Worm (Caenorhabditis elegans) whole organism, L1 larva: ENCODE results near the gene F18A11.3.

ENCODE experiments used
- C16A3.4 ChIP-seq: fragments of 150-350 bp; optimal IDR thresholded peaks from 2 replicates; lab custom pipeline; 2014; ENCODE audit warnings: missing biosample characterization, missing genetic modification characterization
- F16B12.6 ChIP-seq: fragments of 150-350 bp; optimal IDR thresholded peaks from 2 replicates; lab custom pipeline; 2014; ENCODE audit warnings: missing biosample characterization, missing genetic modification characterization
- alr-1 ChIP-seq: fragments of 200-800 bp; sonication (Bioruptor generic); optimal IDR thresholded peaks from 2 replicates; lab custom pipeline; 2018; ENCODE audit warnings: borderline replicate concordance, mild to moderate bottlenecking, missing genetic modification characterization, missing compliant biosample characterization
- aly-2 ChIP-seq: fragments of 150-350 bp; optimal IDR thresholded peaks from 2 replicates; lab custom pipeline; 2014; ENCODE audit warnings: missing biosample characterization, missing genetic modification characterization
- blmp-1 ChIP-seq: fragments of 150-350 bp; optimal IDR thresholded peaks from 2 replicates; lab custom pipeline; 2014; ENCODE audit warnings: missing biosample characterization, missing genetic modification characterization
- ceh-63 ChIP-seq: fragments of 200-800 bp; sonication (Bioruptor generic); optimal IDR thresholded peaks from 2 replicates; lab custom pipeline; 2018; ENCODE audit warnings: mild to moderate bottlenecking, missing genetic modification characterization, missing compliant biosample characterization
- ceh-8 ChIP-seq: fragments of 200-800 bp; sonication (Bioruptor generic); optimal IDR thresholded peaks from 2 replicates; lab custom pipeline; 2018; ENCODE audit warnings: mild to moderate bottlenecking, missing genetic modification characterization, moderate library complexity, missing compliant biosample characterization
- ceh-88 ChIP-seq: fragments of 200-800 bp; sonication (Bioruptor generic); IDR thresholded peaks from 2 replicates; pipeline ENCODE4 v1.3.6; 2022; ENCODE audit warnings: missing genetic modification characterization, missing compliant biosample characterization
- ceh-90 ChIP-seq: sonication (generic microtip); optimal IDR thresholded peaks from 2 replicates; lab custom pipeline; 2016; ENCODE audit warnings: missing genetic modification characterization, missing compliant biosample characterization
- dpl-1 ChIP-seq, 3 experiments: fragments of 150-350 bp in 2 of 3; sonication (generic microtip) in 1 of 3; optimal IDR thresholded peaks; 2 replicates each; lab custom pipeline; 2014 to 2017; ENCODE audit warnings: missing biosample characterization in 3 of 3, missing genetic modification characterization in 3 of 3, missing genetic modification reagents in 3 of 3
- efl-1 ChIP-seq, 4 experiments: fragments of 150-350 bp; optimal IDR thresholded peaks in 3 of 4; peaks in 1 of 4; 1 replicate in 1 of 4; 2 replicates in 3 of 4; lab custom pipeline; 2014; ENCODE audit warnings: missing biosample characterization in 2 of 4, missing genetic modification characterization in 2 of 4, missing genetic modification reagents in 2 of 4
- elt-3 ChIP-seq, 6 experiments: fragments of 150-350 bp in 1 of 6; sonication (generic microtip); optimal IDR thresholded peaks; 2 replicates each; lab custom pipeline; 2017 to 2018; ENCODE audit warnings: missing biosample characterization in 6 of 6, missing genetic modification characterization in 6 of 6, inconsistent platforms in 1 of 6
- ets-5 ChIP-seq: fragments of 200-800 bp; sonication (Bioruptor generic); IDR thresholded peaks from 2 replicates; pipeline ENCODE4 v1.3.6; 2022; ENCODE audit warnings: missing genetic modification characterization, missing compliant biosample characterization
- fkh-10 ChIP-seq: sonication (generic microtip); optimal IDR thresholded peaks from 2 replicates; lab custom pipeline; 2017; ENCODE audit warnings: missing biosample characterization, missing genetic modification reagents, missing genetic modification characterization
- fkh-4 ChIP-seq: sonication (generic microtip); optimal IDR thresholded peaks from 2 replicates; lab custom pipeline; 2016; ENCODE audit warnings: missing compliant biosample characterization, missing genetic modification characterization, borderline replicate concordance
- fos-1 ChIP-seq: fragments of 150-350 bp; optimal IDR thresholded peaks from 2 replicates; lab custom pipeline; 2014; ENCODE audit warnings: missing biosample characterization, missing genetic modification characterization
- hlh-4 ChIP-seq: sonication (generic microtip); optimal IDR thresholded peaks from 2 replicates; lab custom pipeline; 2016; ENCODE audit warnings: mild to moderate bottlenecking, missing genetic modification characterization, missing compliant biosample characterization
- hpl-2 ChIP-seq: fragments of 150-350 bp; optimal IDR thresholded peaks from 2 replicates; lab custom pipeline; 2014; ENCODE audit warnings: missing biosample characterization, missing genetic modification reagents, missing genetic modification characterization
- jun-1 ChIP-seq: fragments of 150-350 bp; optimal IDR thresholded peaks from 2 replicates; lab custom pipeline; 2014; ENCODE audit warnings: missing biosample characterization, missing genetic modification reagents, missing genetic modification characterization
- lin-13 ChIP-seq: fragments of 150-350 bp; optimal IDR thresholded peaks from 2 replicates; lab custom pipeline; 2014; ENCODE audit warnings: missing biosample characterization, missing genetic modification reagents, missing genetic modification characterization
- lin-14 ChIP-seq: fragments of 200-800 bp; sonication (Bioruptor generic); optimal IDR thresholded peaks from 2 replicates; lab custom pipeline; 2018; ENCODE audit warnings: mild to moderate bottlenecking, missing genetic modification characterization, moderate library complexity, missing compliant biosample characterization
- lin-35 ChIP-seq, 2 experiments: fragments of 150-350 bp; optimal IDR thresholded peaks; 2 replicates each; lab custom pipeline; 2014; ENCODE audit warnings: missing biosample characterization in 2 of 2, missing genetic modification characterization in 2 of 2, missing genetic modification reagents in 2 of 2
- lsy-2 ChIP-seq, 2 experiments: fragments of 150-350 bp; optimal IDR thresholded peaks; 2 replicates each; lab custom pipeline; 2014; ENCODE audit warnings: missing biosample characterization in 2 of 2, missing genetic modification characterization in 2 of 2
- mdl-1 ChIP-seq, 2 experiments: fragments of 150-350 bp; optimal IDR thresholded peaks; 2 replicates each; lab custom pipeline; 2014 to 2017; ENCODE audit warnings: missing biosample characterization in 2 of 2, missing genetic modification characterization in 2 of 2, inconsistent platforms in 1 of 2
- nhr-11 ChIP-seq: fragments of 150-350 bp; optimal IDR thresholded peaks from 2 replicates; lab custom pipeline; 2014; ENCODE audit warnings: missing biosample characterization, missing genetic modification characterization
- nhr-19 ChIP-seq: fragments of 200-800 bp; sonication (Bioruptor generic); conservative IDR thresholded peaks from 2 replicates; pipeline ENCODE4 v1.3.6; 2022; ENCODE audit warnings: missing genetic modification characterization, missing compliant biosample characterization
- nhr-20 ChIP-seq: sonication (generic microtip); optimal IDR thresholded peaks from 2 replicates; lab custom pipeline; 2016; ENCODE audit warnings: mild to moderate bottlenecking, missing genetic modification characterization, missing compliant biosample characterization
- nhr-71 ChIP-seq: sonication (generic microtip); optimal IDR thresholded peaks from 2 replicates; lab custom pipeline; 2016; ENCODE audit warnings: mild to moderate bottlenecking, missing genetic modification characterization, moderate library complexity, missing compliant biosample characterization
- nhr-84 ChIP-seq: sonication (generic microtip); optimal IDR thresholded peaks from 2 replicates; lab custom pipeline; 2017; ENCODE audit warnings: missing biosample characterization, missing genetic modification characterization
- nhr-85 ChIP-seq: sonication (generic microtip); peaks from one replicate; lab custom pipeline; 2016; ENCODE audit warnings: missing genetic modification characterization, inconsistent platforms, missing compliant biosample characterization
- pax-3 ChIP-seq: fragments of 200-800 bp; sonication (Bioruptor generic); optimal IDR thresholded peaks from 2 replicates; lab custom pipeline; 2018; ENCODE audit warnings: mild to moderate bottlenecking, missing genetic modification characterization, moderate library complexity, missing compliant biosample characterization
- snu-23 ChIP-seq: sonication (generic microtip); optimal IDR thresholded peaks from 2 replicates; lab custom pipeline; 2016; ENCODE audit warnings: missing genetic modification characterization, missing compliant biosample characterization
- unc-30 ChIP-seq: sonication (generic microtip); optimal IDR thresholded peaks from 2 replicates; lab custom pipeline; 2017; ENCODE audit warnings: missing biosample characterization, missing genetic modification characterization
- zag-1 ChIP-seq: fragments of 150-350 bp; optimal IDR thresholded peaks from 2 replicates; lab custom pipeline; 2014; ENCODE audit warnings: missing biosample characterization, missing genetic modification characterization
- zip-4 ChIP-seq: fragments of 200-800 bp; sonication (Bioruptor generic); optimal IDR thresholded peaks from 2 replicates; lab custom pipeline; 2018; ENCODE audit warnings: mild to moderate bottlenecking, missing genetic modification characterization, moderate library complexity, missing compliant biosample characterization
- ztf-11 ChIP-seq, 2 experiments: sonication (generic microtip); optimal IDR thresholded peaks; 2 replicates each; lab custom pipeline; 2016 to 2017; ENCODE audit warnings: missing genetic modification characterization in 2 of 2, missing biosample characterization in 1 of 2, missing compliant biosample characterization in 1 of 2

F18A11.3 gene

ce11 chrII:13004160-13004871, 32.3 kb downstream of the F18A11.3 start (continued):
- TF ChIP-seq lin-13: peak; percentile 1
- no peak for TF ChIP-seq nhr-84 (tag; lab: Kevin White, UChicago)
- TF ChIP-seq snu-23 (GFP tag; lab: Kevin White, UChicago): peak; percentile 17
- no peak for TF ChIP-seq nhr-19 (GFP tag; lab: Robert Waterston, UW)
- TF ChIP-seq dpl-1 (GFP tag; optimal IDR thresholded peaks at IDR 0.05; lab: Kevin White, UChicago): peak in 1 of 3 experiments; percentile 2
- peak in 5 of 6 experiments; percentile 23 to 79 (median 42) for TF ChIP-seq elt-3 (tag; optimal IDR thresholded peaks at IDR 0.05; lab: Kevin White, UChicago)
- peak in 1 of 2 experiments; percentile 53 for TF ChIP-seq lsy-2 (tag; optimal IDR thresholded peaks at IDR 0.05; lab: Kevin White, UChicago)
- no peak for TF ChIP-seq aly-2 (tag; lab: Kevin White, UChicago)
- TF ChIP-seq unc-30 (tag; lab: Kevin White, UChicago): no peak
- TF ChIP-seq alr-1 (tag; lab: Kevin White, UChicago): no peak
- peak; percentile 37 for TF ChIP-seq nhr-71 (tag; lab: Kevin White, UChicago)
- TF ChIP-seq ets-5 (GFP tag; lab: Robert Waterston, UW): no peak
- TF ChIP-seq efl-1 (optimal IDR thresholded peaks at IDR 0.05; lab: Kevin White, UChicago): no peak
- TF ChIP-seq efl-1 (GFP tag; optimal IDR thresholded peaks at IDR 0.05 in 1 of 2; lab: Kevin White, UChicago): no peak
- TF ChIP-seq zip-4 (GFP tag; lab: Kevin White, UChicago): no peak
- peak; percentile 89 for TF ChIP-seq nhr-85 (tag; lab: Kevin White, UChicago)
- peak in 1 of 2 experiments; percentile 1 for TF ChIP-seq lin-35 (GFP tag; optimal IDR thresholded peaks at IDR 0.05; lab: Kevin White, UChicago)
- TF ChIP-seq hlh-4 (tag; lab: Kevin White, UChicago): no peak
- no peak for TF ChIP-seq fkh-10 (GFP tag; lab: Kevin White, UChicago)
- TF ChIP-seq lin-14 (GFP tag; lab: Kevin White, UChicago): peak; percentile 63
- no peak for TF ChIP-seq ceh-8 (GFP tag; lab: Kevin White, UChicago)
- TF ChIP-seq nhr-11 (tag; lab: Kevin White, UChicago): no peak
- TF ChIP-seq ceh-63 (GFP tag; lab: Kevin White, UChicago): no peak
- TF ChIP-seq ztf-11 (tag; optimal IDR thresholded peaks at IDR 0.05; lab: Kevin White, UChicago): no peak
- no peak for TF ChIP-seq ceh-90 (tag; lab: Kevin White, UChicago)
- TF ChIP-seq blmp-1 (tag; lab: Kevin White, UChicago): peak; percentile 88
- no peak for TF ChIP-seq zag-1 (tag; lab: Kevin White, UChicago)
- TF ChIP-seq fkh-4 (tag; lab: Kevin White, UChicago): no peak
- TF ChIP-seq hpl-2: no peak
- TF ChIP-seq ceh-88 (GFP tag; lab: Robert Waterston, UW): no peak
- TF ChIP-seq jun-1 (tag; lab: Kevin White, UChicago): no peak
- peak; percentile 47 for TF ChIP-seq C16A3.4

- TF ChIP-seq efl-1 (optimal IDR thresholded peaks at IDR 0.05; lab: Kevin White, UChicago): no peak
- TF ChIP-seq efl-1 (GFP tag; optimal IDR thresholded peaks at IDR 0.05 in 1 of 2; lab: Kevin White, UChicago): peak in 1 of 2 experiments; percentile 94
- no peak for TF ChIP-seq fos-1 (tag; lab: Kevin White, UChicago)
- peak; percentile 52 for TF ChIP-seq blmp-1 (tag; lab: Kevin White, UChicago)
- peak in 1 of 6 experiments; percentile 48 for TF ChIP-seq elt-3 (tag; optimal IDR thresholded peaks at IDR 0.05; lab: Kevin White, UChicago)
- peak; percentile 27 for TF ChIP-seq nhr-20 (tag; lab: Kevin White, UChicago)
- TF ChIP-seq ceh-8 (GFP tag; lab: Kevin White, UChicago): no peak
- TF ChIP-seq nhr-85 (tag; lab: Kevin White, UChicago): peak; percentile 66
- TF ChIP-seq mdl-1 (tag; optimal IDR thresholded peaks at IDR 0.05; lab: Kevin White, UChicago): peak in 1 of 2 experiments; percentile 3
These were observed 33.4 kb downstream of the F18A11.3 start for ce11 chrII:13003244-13003643.

- no peak for TF ChIP-seq F16B12.6 (tag; lab: Kevin White, UChicago)
- peak; percentile 26 for TF ChIP-seq nhr-85 (tag; lab: Kevin White, UChicago)
- no peak for TF ChIP-seq pax-3 (tag; lab: Kevin White, UChicago)
- TF ChIP-seq, all 84 proteins: peak for 1
These were observed 35.9 kb downstream of the F18A11.3 start, which contains the start of gene Y38F1A.8 for ce11 chrII:13000753-13001152. Gene Y38F1A.8, minus strand, starts transcription at chrII:13000853.
